Fruit fly (Drosophila melanogaster) whole organism, embryonic: ENCODE data around the gene CG31948.

ENCODE experiments used
- Aef1 ChIP-seq: fragments of 200-800 bp; sonication (Bioruptor generic); IDR thresholded peaks from 3 replicates; pipeline ENCODE4 v1.3.6; 2022; ENCODE audit warnings: missing biosample characterization, missing genetic modification characterization
- CG10209 ChIP-seq: fragments of 200-800 bp; sonication (Bioruptor generic); optimal IDR thresholded peaks from 3 replicates; lab custom pipeline; 2017; ENCODE audit warnings: missing biosample characterization, mild to moderate bottlenecking, missing genetic modification characterization, missing genetic modification reagents
- CG10366 ChIP-seq: fragments of 200-800 bp; sonication (Bioruptor generic); IDR thresholded peaks from 2 replicates; pipeline ENCODE4 v1.3.6; 2022; ENCODE audit warnings: missing biosample characterization, missing genetic modification characterization
- CG11085 ChIP-seq: fragments of 200-800 bp; sonication (Bioruptor generic); IDR thresholded peaks from 2 replicates; pipeline ENCODE4 v1.3.6; 2022; ENCODE audit warnings: missing biosample characterization, missing genetic modification characterization
- CG11456 ChIP-seq: fragments of 200-800 bp; sonication (Bioruptor generic); IDR thresholded peaks from 3 replicates; pipeline ENCODE4 v1.3.6; 2022; ENCODE audit warnings: missing biosample characterization, missing genetic modification characterization
- CG1233 ChIP-seq: fragments of 200-800 bp; sonication (Bioruptor generic); optimal IDR thresholded peaks from 4 replicates; lab custom pipeline; 2018; ENCODE audit warnings: missing biosample characterization, mild to moderate bottlenecking, missing genetic modification characterization
- CG14014 ChIP-seq: fragments of 200-800 bp; sonication (Bioruptor generic); IDR thresholded peaks from 2 replicates; pipeline ENCODE4 v1.3.6; 2022; ENCODE audit warnings: missing biosample characterization, missing genetic modification characterization
- CG14441 ChIP-seq: fragments of 200-800 bp; sonication (Bioruptor generic); IDR thresholded peaks from 2 replicates; pipeline ENCODE4 v1.3.6; 2022; ENCODE audit warnings: missing biosample characterization, missing genetic modification characterization
- CG17385 ChIP-seq: fragments of 200-800 bp; sonication (Bioruptor generic); optimal IDR thresholded peaks from 3 replicates; lab custom pipeline; 2018; ENCODE audit warnings: missing biosample characterization, mild to moderate bottlenecking, missing genetic modification characterization
- CG17802 ChIP-seq: fragments of 200-800 bp; sonication (Bioruptor generic); optimal IDR thresholded peaks from 2 replicates; lab custom pipeline; 2018; ENCODE audit warnings: missing biosample characterization, mild to moderate bottlenecking, missing genetic modification characterization, moderate library complexity
- CG2199 ChIP-seq: fragments of 200-800 bp; sonication (Bioruptor generic); IDR thresholded peaks from 3 replicates; pipeline ENCODE4 v1.3.6; 2022; ENCODE audit warnings: missing biosample characterization, missing genetic modification characterization
- CG2202 ChIP-seq: fragments of 200-800 bp; sonication (Bioruptor generic); optimal IDR thresholded peaks from 2 replicates; lab custom pipeline; 2018; ENCODE audit warnings: missing biosample characterization, mild to moderate bottlenecking, missing genetic modification characterization
- CG30403 ChIP-seq: fragments of 200-800 bp; sonication (Bioruptor generic); optimal IDR thresholded peaks from 3 replicates; lab custom pipeline; 2016; ENCODE audit warnings: missing biosample characterization, missing genetic modification characterization
- CG32772 ChIP-seq: fragments of 200-800 bp; sonication (Bioruptor generic); IDR thresholded peaks from 2 replicates; pipeline ENCODE4 v1.3.6; 2022; ENCODE audit warnings: missing biosample characterization, missing genetic modification characterization
- CG4854 ChIP-seq: fragments of 200-800 bp; sonication (Bioruptor generic); optimal IDR thresholded peaks from 2 replicates; lab custom pipeline; 2016; ENCODE audit warnings: missing biosample characterization, missing genetic modification characterization, inconsistent platforms
- CG6813 ChIP-seq: fragments of 200-800 bp; sonication (Bioruptor generic); optimal IDR thresholded peaks from 2 replicates; lab custom pipeline; 2017; ENCODE audit warnings: missing biosample characterization, missing genetic modification characterization, mild to moderate bottlenecking, moderate library complexity, missing genetic modification reagents
- CG8944 ChIP-seq: fragments of 200-800 bp; sonication (Bioruptor generic); optimal IDR thresholded peaks from 3 replicates; lab custom pipeline; 2016; ENCODE audit warnings: missing biosample characterization, missing genetic modification characterization
- CG9609 ChIP-seq: fragments of 200-800 bp; sonication (Bioruptor generic); optimal IDR thresholded peaks from 3 replicates; lab custom pipeline; 2016; ENCODE audit warnings: missing biosample characterization, missing genetic modification characterization
- CG9876 ChIP-seq: fragments of 200-800 bp; sonication (Bioruptor generic); optimal IDR thresholded peaks from 2 replicates; lab custom pipeline; 2016; ENCODE audit warnings: missing biosample characterization, missing genetic modification characterization
- CTCF ChIP-seq: fragments of 200-800 bp; sonication (Bioruptor generic); optimal IDR thresholded peaks from 2 replicates; lab custom pipeline; 2017; ENCODE audit warnings: missing biosample characterization, mild to moderate bottlenecking, missing genetic modification characterization, moderate library complexity
- CkIIα-i1 ChIP-seq: fragments of 200-800 bp; sonication (Bioruptor generic); IDR thresholded peaks from 2 replicates; pipeline ENCODE4 v1.3.6; 2022; ENCODE audit warnings: missing biosample characterization, missing genetic modification characterization
- D ChIP-seq, 2 experiments: fragments of 200-800 bp in 1 of 2; fragments of >200 bp in 1 of 2; sonication (Bioruptor generic) in 1 of 2; optimal IDR thresholded peaks; 2 replicates in 1 of 2; 3 replicates in 1 of 2; lab custom pipeline; 2017; ENCODE audit warnings: mild to moderate bottlenecking in 1 of 2, missing biosample characterization in 1 of 2, missing genetic modification characterization in 1 of 2, missing genetic modification reagents in 1 of 2
- D19A ChIP-seq: fragments of 200-800 bp; optimal IDR thresholded peaks from 3 replicates; lab custom pipeline; 2019; ENCODE audit warnings: missing biosample characterization, mild to moderate bottlenecking, missing genetic modification characterization, moderate library complexity
- Elba2 ChIP-seq: fragments of 200-800 bp; sonication (Bioruptor generic); optimal IDR thresholded peaks from 3 replicates; lab custom pipeline; 2016; ENCODE audit warnings: missing biosample characterization, missing genetic modification characterization
- Hey ChIP-seq: fragments of 200-800 bp; sonication (Bioruptor generic); optimal IDR thresholded peaks from 3 replicates; lab custom pipeline; 2018; ENCODE audit warnings: missing biosample characterization, mild to moderate bottlenecking, missing genetic modification characterization
- Hmr ChIP-seq: fragments of 200-800 bp; sonication (Bioruptor generic); optimal IDR thresholded peaks from 3 replicates; lab custom pipeline; 2017; ENCODE audit warnings: mild to moderate bottlenecking, missing biosample characterization, missing genetic modification reagents, missing genetic modification characterization
- Hr78 ChIP-seq, 2 experiments: fragments of 200-800 bp in 1 of 2; fragments of >200 bp in 1 of 2; sonication (Bioruptor generic) in 1 of 2; optimal IDR thresholded peaks; 2 replicates each; lab custom pipeline; 2017 to 2019; ENCODE audit warnings: missing biosample characterization in 2 of 2, missing genetic modification characterization in 2 of 2, mild to moderate bottlenecking in 1 of 2, moderate library complexity in 1 of 2
- Lhr ChIP-seq: fragments of 200-800 bp; sonication (Bioruptor generic); optimal IDR thresholded peaks from 3 replicates; lab custom pipeline; 2017; ENCODE audit warnings: mild to moderate bottlenecking, missing biosample characterization, missing genetic modification reagents, missing genetic modification characterization
- NC2β ChIP-seq: fragments of 200-800 bp; sonication (Bioruptor generic); optimal IDR thresholded peaks from 2 replicates; lab custom pipeline; 2016; ENCODE audit warnings: missing biosample characterization, missing genetic modification characterization
- Opbp ChIP-seq: fragments of 200-800 bp; sonication (Bioruptor generic); IDR thresholded peaks from 3 replicates; pipeline ENCODE4 v1.3.6; 2022; ENCODE audit warnings: missing biosample characterization, missing genetic modification characterization; ENCODE audit not compliant: partially characterized antibody
- Optix ChIP-seq: fragments of 200-800 bp; sonication (Bioruptor generic); IDR thresholded peaks from 3 replicates; pipeline ENCODE4 v1.3.6; 2022; ENCODE audit warnings: missing biosample characterization, missing genetic modification characterization
- Rfx ChIP-seq: fragments of 200-800 bp; sonication (Bioruptor generic); IDR thresholded peaks from 2 replicates; pipeline ENCODE4 v1.3.6; 2022; ENCODE audit warnings: missing biosample characterization, missing genetic modification characterization
- Vsx1 ChIP-seq: fragments of 200-800 bp; sonication (Bioruptor generic); optimal IDR thresholded peaks from 2 replicates; lab custom pipeline; 2017; ENCODE audit warnings: missing biosample characterization, mild to moderate bottlenecking, missing genetic modification characterization, missing genetic modification reagents
- abd-A ChIP-seq: fragments of 200-800 bp; sonication (Bioruptor generic); optimal IDR thresholded peaks from 3 replicates; lab custom pipeline; 2019; ENCODE audit warnings: missing biosample characterization, mild to moderate bottlenecking, missing genetic modification characterization, moderate library complexity
- chif ChIP-seq, 2 experiments: fragments of 200-800 bp; sonication (Bioruptor generic); optimal IDR thresholded peaks; 3 replicates each; lab custom pipeline; 2016; ENCODE audit warnings: missing biosample characterization in 2 of 2, missing genetic modification characterization in 2 of 2
- fd3F ChIP-seq: fragments of 200-800 bp; sonication (Bioruptor generic); optimal IDR thresholded peaks from 2 replicates; lab custom pipeline; 2018; ENCODE audit warnings: missing biosample characterization, mild to moderate bottlenecking, missing genetic modification characterization, moderate library complexity
- fru ChIP-seq: fragments of >200 bp; optimal IDR thresholded peaks from 2 replicates; lab custom pipeline; 2017
- gfzf ChIP-seq: fragments of 200-800 bp; sonication (Bioruptor generic); optimal IDR thresholded peaks from 2 replicates; lab custom pipeline; 2016; ENCODE audit warnings: missing biosample characterization, mild to moderate bottlenecking, missing genetic modification characterization, moderate library complexity
- hkb ChIP-seq, 2 experiments: fragments of 200-800 bp in 1 of 2; fragments of >200 bp in 1 of 2; sonication (Bioruptor generic) in 1 of 2; IDR thresholded peaks in 1 of 2; optimal IDR thresholded peaks in 1 of 2; 2 replicates each; pipeline versions ENCODE4 v1.3.6 to Lab custom; 2017 to 2022; ENCODE audit warnings: missing biosample characterization in 1 of 2, missing genetic modification characterization in 1 of 2
- ind ChIP-seq: fragments of 200-800 bp; sonication (Bioruptor generic); optimal IDR thresholded peaks from 3 replicates; lab custom pipeline; 2016; ENCODE audit warnings: missing biosample characterization, missing genetic modification characterization
- jing ChIP-seq: fragments of 200-800 bp; sonication (Bioruptor generic); optimal IDR thresholded peaks from 2 replicates; lab custom pipeline; 2018; ENCODE audit warnings: missing biosample characterization, mild to moderate bottlenecking, missing genetic modification characterization
- lmd ChIP-seq: fragments of 200-800 bp; sonication (Bioruptor generic); IDR thresholded peaks from 2 replicates; pipeline ENCODE4 v1.3.6; 2022; ENCODE audit warnings: missing biosample characterization, missing genetic modification characterization
- nmo ChIP-seq: fragments of 200-800 bp; sonication (Bioruptor generic); optimal IDR thresholded peaks from 2 replicates; lab custom pipeline; 2018; ENCODE audit warnings: missing biosample characterization, mild to moderate bottlenecking, missing genetic modification characterization, moderate library complexity
- org-1 ChIP-seq: fragments of 200-800 bp; sonication (Bioruptor generic); optimal IDR thresholded peaks from 2 replicates; lab custom pipeline; 2017; ENCODE audit warnings: missing biosample characterization, missing genetic modification characterization
- pnt ChIP-seq: fragments of 200-800 bp; sonication (Bioruptor generic); optimal IDR thresholded peaks from 3 replicates; lab custom pipeline; 2016; ENCODE audit warnings: missing biosample characterization, missing genetic modification characterization
- ro ChIP-seq: fragments of 200-800 bp; sonication (Bioruptor generic); IDR thresholded peaks from 2 replicates; pipeline ENCODE4 v1.3.6; 2022; ENCODE audit warnings: missing biosample characterization, missing genetic modification characterization
- scrt ChIP-seq: fragments of 200-800 bp; sonication (Bioruptor generic); optimal IDR thresholded peaks from 2 replicates; lab custom pipeline; 2018; ENCODE audit warnings: missing biosample characterization, mild to moderate bottlenecking, missing genetic modification characterization, moderate library complexity
- tap ChIP-seq: fragments of 200-800 bp; optimal IDR thresholded peaks from 3 replicates; lab custom pipeline; 2019; ENCODE audit warnings: missing biosample characterization, mild to moderate bottlenecking, missing genetic modification characterization, moderate library complexity
- tgo ChIP-seq: fragments of 200-800 bp; sonication (Bioruptor generic); IDR thresholded peaks from 3 replicates; pipeline ENCODE4 v1.3.6; 2022; ENCODE audit warnings: missing biosample characterization, missing genetic modification characterization
- tna ChIP-seq: fragments of 200-800 bp; sonication (Bioruptor generic); IDR thresholded peaks from 2 replicates; pipeline ENCODE4 v1.3.6; 2022; ENCODE audit warnings: missing biosample characterization, missing genetic modification characterization; ENCODE audit not compliant: partially characterized antibody
- yki ChIP-seq: fragments of >200 bp; optimal IDR thresholded peaks from 3 replicates; lab custom pipeline; 2018

Gene CG31948

dm6 chr2L:2380805-2381204 lies 35.7 kb downstream of the CG31948 start, which contains the start of gene Eogt (continued):
- TF ChIP-seq scrt (peak; percentile 71), NC2β (peak; percentile 68), D (optimal IDR thresholded peaks at IDR 0.05; lab: Kevin White, UChicago) (no peak), D (GFP tag; optimal IDR thresholded peaks at IDR 0.05; lab: Kevin White, UChicago) (peak; percentile 85), Optix (GFP tag; lab: Robert Waterston, UW) (peak; percentile 93), CG11456 (GFP tag; lab: Robert Waterston, UW) (peak; percentile 96), CG10209 (GFP tag; lab: Kevin White, UChicago) (peak; percentile 94), ind (peak; percentile 85), CG11085 (peak; percentile 92), CG14014 (peak; percentile 97), CG30403 (GFP tag; lab: Kevin White, UChicago) (peak; percentile 94), Aef1 (peak; percentile 97), lmd (GFP tag; lab: Robert Waterston, UW) (peak; percentile 96), Rfx (GFP tag; lab: Robert Waterston, UW) (peak; percentile 97), CG8944 (GFP tag; lab: Kevin White, UChicago) (peak; percentile 68), CG9609 (peak; percentile 64), yki (no peak), CG4854 (GFP tag; lab: Kevin White, UChicago) (peak; percentile 71), CG10366 (GFP tag; lab: Robert Waterston, UW) (peak; percentile 97), jing (GFP tag; lab: Kevin White, UChicago) (peak; percentile 86), CG9876 (GFP tag; lab: Kevin White, UChicago) (no peak), Elba2 (GFP tag; lab: Kevin White, UChicago) (peak; percentile 68), fd3F (GFP tag; lab: Kevin White, UChicago) (peak; percentile 90), org-1 (GFP tag; lab: Kevin White, UChicago) (peak; percentile 83), CG17802 (peak; percentile 65), CG6813 (GFP tag; lab: Kevin White, UChicago) (peak; percentile 76), CkIIα-i1 (GFP tag; lab: Robert Waterston, UW) (no peak; the same call in 1 of the 2 replicates), CG2202 (tag; lab: Kevin White, UChicago) (peak; percentile 92), CG1233 (GFP tag; lab: Kevin White, UChicago) (peak; percentile 86), abd-A (tag; lab: Kevin White, UChicago) (peak; percentile 76), gfzf (GFP tag; lab: Kevin White, UChicago) (peak; percentile 62), CG17385 (GFP tag; lab: Kevin White, UChicago) (peak; percentile 88), nmo (GFP tag; lab: Kevin White, UChicago) (peak; percentile 97), Hmr (GFP tag; lab: Kevin White, UChicago) (peak; percentile 93), hkb (optimal IDR thresholded peaks at IDR 0.05; lab: Kevin White, UChicago) (no peak), hkb (GFP tag; IDR thresholded peaks at IDR 0.05; lab: Robert Waterston, UW) (peak; percentile 96), tna (no peak), tgo (peak; percentile 97), CG32772 (peak; percentile 97), fru (lab: Kevin White, UChicago) (no peak), Opbp (GFP tag; lab: Robert Waterston, UW) (no peak), ro (GFP tag; lab: Robert Waterston, UW) (peak; percentile 92), Lhr (GFP tag; lab: Kevin White, UChicago) (peak; percentile 91), tap (tag; lab: Kevin White, UChicago) (peak; percentile 84), CG2199 (GFP tag; lab: Robert Waterston, UW) (peak; percentile 96), CTCF (GFP tag; lab: Kevin White, UChicago) (peak; percentile 51), Hr78 (GFP tag; optimal IDR thresholded peaks at IDR 0.05; lab: Kevin White, UChicago) (no peak), CG14441 (peak; percentile 96), pnt (GFP tag; lab: Kevin White, UChicago) (peak; percentile 68), Vsx1 (GFP tag; lab: Kevin White, UChicago) (no peak), D19A (tag; lab: Kevin White, UChicago) (peak; percentile 86), chif (GFP tag; optimal IDR thresholded peaks at IDR 0.05; lab: Kevin White, UChicago) (peak; percentile 69 to 90), Hey (tag; lab: Kevin White, UChicago) (peak; percentile 40)
